Fruit fly (Drosophila melanogaster): ENCODE measurements around the gene mri.

Gene mri

dm6 chr3L:246644-247199 lies 46.7 kb downstream of the mri start:
- TF ChIP-seq CG8478 (optimal IDR thresholded peaks at IDR 0.05) (no peak), usp (GFP tag; optimal IDR thresholded peaks at IDR 0.05) (no peak), pan (optimal IDR thresholded peaks at IDR 0.05) (no peak), Dll (optimal IDR thresholded peaks at IDR 0.05) (no peak), EcR (GFP tag; optimal IDR thresholded peaks at IDR 0.05) (no peak), psq (optimal IDR thresholded peaks at IDR 0.05) (no peak)

DNA sequence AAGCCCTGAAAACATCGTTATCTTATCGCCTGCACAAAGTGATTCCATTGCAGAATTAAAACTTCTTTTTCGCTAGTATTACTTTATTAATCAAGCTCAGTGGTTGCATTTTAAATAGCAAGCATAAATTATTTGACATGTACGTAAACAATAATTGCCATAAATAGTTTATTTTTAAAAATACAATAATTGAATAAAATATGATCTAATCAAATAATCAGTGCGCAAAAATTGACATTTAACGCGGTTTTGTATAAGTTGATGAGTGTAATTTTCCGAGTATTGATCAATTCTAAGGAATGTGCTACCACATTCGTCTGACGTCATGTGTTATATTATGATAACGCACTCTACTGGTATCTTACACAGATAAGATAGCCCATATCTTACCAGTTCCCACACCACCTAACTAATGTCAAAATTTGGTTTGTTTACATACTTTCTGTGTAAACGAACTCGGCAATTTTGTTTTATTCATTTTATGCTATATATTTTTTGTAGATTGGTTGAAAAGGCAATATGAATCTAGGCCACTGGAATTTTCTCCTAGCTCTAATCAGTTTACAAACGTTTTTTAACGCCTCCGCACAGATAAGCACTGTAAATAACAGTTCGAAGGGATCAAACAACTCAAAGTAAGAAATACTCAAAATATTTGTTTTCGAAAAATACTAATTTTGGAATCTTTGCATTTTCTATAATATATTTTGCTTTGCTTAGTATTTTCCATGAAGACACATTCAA lies 47.7 kb downstream of the mri start, which contains the start of gene mthl14:
Gene mthl14 (plus strand): TSS at position 10 of the 744 bp plus-strand sequence.
- TF ChIP-seq CG8478 (optimal IDR thresholded peaks at IDR 0.05) (no peak), EcR (GFP tag; optimal IDR thresholded peaks at IDR 0.05) (no peak), psq (optimal IDR thresholded peaks at IDR 0.05) (no peak), pan (optimal IDR thresholded peaks at IDR 0.05) (no peak), usp (GFP tag; optimal IDR thresholded peaks at IDR 0.05) (no peak), Dll (optimal IDR thresholded peaks at IDR 0.05) (no peak)

- TF ChIP-seq EcR (GFP tag; optimal IDR thresholded peaks at IDR 0.05) (no peak), pan (optimal IDR thresholded peaks at IDR 0.05) (no peak), CG8478 (optimal IDR thresholded peaks at IDR 0.05) (no peak), Dll (optimal IDR thresholded peaks at IDR 0.05) (no peak), psq (optimal IDR thresholded peaks at IDR 0.05) (no peak), usp (GFP tag; optimal IDR thresholded peaks at IDR 0.05) (no peak)
Measured at dm6 chr3L:248226-248758, 48.3 kb downstream of the mri start.

Measured in whole organism.